Worm (Caenorhabditis elegans) whole organism, L4/young adult: ENCODE measurements around the gene dsb-2.

Experiments
- W03F9.2 ChIP-seq: fragments of 150-350 bp; optimal IDR thresholded peaks from 2 replicates; lab custom pipeline; 2014; ENCODE audit warnings: missing biosample characterization, missing genetic modification characterization
- him-1 ChIP-seq: sonication (generic microtip); optimal IDR thresholded peaks from 2 replicates; lab custom pipeline; 2016; ENCODE audit warnings: missing genotype, missing genetic modification reagents, missing genetic modification characterization, missing compliant biosample characterization

- TF ChIP-seq W03F9.2 (tag; lab: Kevin White, UChicago) = no peak
- TF ChIP-seq him-1 (tag; lab: Kevin White, UChicago) = no peak
Observed at ce11 chrII:14455332-14455731, 44.4 kb downstream of the dsb-2 start, which contains the start of gene dmsr-6.
